Fruit fly (Drosophila melanogaster) whole organism, embryonic: Measurements from ENCODE around the gene Amun.

Experiments
- Ada2b ChIP-seq: fragments of 200-800 bp; sonication (Bioruptor generic); IDR thresholded peaks from 2 replicates; pipeline ENCODE4 v1.3.6; 2022; ENCODE audit warnings: missing biosample characterization, missing genetic modification characterization
- Bdp1 ChIP-seq: fragments of 200-800 bp; sonication (Bioruptor generic); optimal IDR thresholded peaks from 3 replicates; lab custom pipeline; 2016; ENCODE audit warnings: missing biosample characterization, missing genetic modification characterization
- Bgb ChIP-seq: fragments of 200-800 bp; sonication (Bioruptor generic); IDR thresholded peaks from 2 replicates; pipeline ENCODE4 v1.3.6; 2022; ENCODE audit warnings: missing biosample characterization, missing genetic modification characterization; ENCODE audit not compliant: partially characterized antibody
- Blimp-1 ChIP-seq: fragments of 200-800 bp; sonication (Bioruptor generic); optimal IDR thresholded peaks from 3 replicates; lab custom pipeline; 2018; ENCODE audit warnings: missing biosample characterization, missing genetic modification characterization, mild to moderate bottlenecking, moderate library complexity, missing genetic modification reagents
- CG10147 ChIP-seq: fragments of 200-800 bp; sonication (Bioruptor generic); optimal IDR thresholded peaks from 2 replicates; lab custom pipeline; 2019; ENCODE audit warnings: missing biosample characterization, mild to moderate bottlenecking, missing genetic modification characterization, moderate library complexity
- CG11247 ChIP-seq: fragments of 200-800 bp; sonication (Bioruptor generic); IDR thresholded peaks from 2 replicates; pipeline ENCODE4 v1.3.6; 2022; ENCODE audit warnings: missing biosample characterization, missing genetic modification characterization
- CG11560 ChIP-seq: fragments of 200-800 bp; sonication (Bioruptor generic); IDR thresholded peaks from 3 replicates; pipeline ENCODE4 v1.3.6; 2022; ENCODE audit warnings: missing biosample characterization, missing genetic modification characterization
- CG11695 ChIP-seq: fragments of 200-800 bp; sonication (Bioruptor generic); IDR thresholded peaks from 3 replicates; pipeline ENCODE4 v1.3.6; 2022; ENCODE audit warnings: missing biosample characterization, missing genetic modification characterization
- CG12391 ChIP-seq: fragments of 200-800 bp; sonication (Bioruptor generic); optimal IDR thresholded peaks from 3 replicates; lab custom pipeline; 2018; ENCODE audit warnings: missing biosample characterization, mild to moderate bottlenecking, missing genetic modification characterization, moderate library complexity
- CG14860 ChIP-seq: fragments of 200-800 bp; sonication (Bioruptor generic); IDR thresholded peaks from 3 replicates; pipeline ENCODE4 v1.3.6; 2022; ENCODE audit warnings: missing biosample characterization, missing genetic modification characterization; ENCODE audit not compliant: partially characterized antibody
- CG15601 ChIP-seq: fragments of 200-800 bp; sonication (Bioruptor generic); optimal IDR thresholded peaks from 3 replicates; lab custom pipeline; 2019; ENCODE audit warnings: missing biosample characterization, mild to moderate bottlenecking, missing genetic modification characterization, moderate library complexity
- CG1647 ChIP-seq: fragments of 200-800 bp; sonication (Bioruptor generic); optimal IDR thresholded peaks from 3 replicates; lab custom pipeline; 2016; ENCODE audit warnings: missing biosample characterization, missing genetic modification characterization
- CG18262 ChIP-seq: fragments of 200-800 bp; optimal IDR thresholded peaks from 3 replicates; lab custom pipeline; 2019; ENCODE audit warnings: missing biosample characterization, mild to moderate bottlenecking, missing genetic modification characterization, moderate library complexity
- CG32532 ChIP-seq: fragments of 200-800 bp; sonication (Bioruptor generic); IDR thresholded peaks from 2 replicates; pipeline ENCODE4 v1.3.6; 2022; ENCODE audit warnings: missing biosample characterization, missing genetic modification characterization
- CG33213 ChIP-seq: fragments of 200-800 bp; sonication (Bioruptor generic); optimal IDR thresholded peaks from 3 replicates; lab custom pipeline; 2016; ENCODE audit warnings: missing biosample characterization, missing genetic modification characterization
- CG4617 ChIP-seq: fragments of 200-800 bp; sonication (Bioruptor generic); optimal IDR thresholded peaks from 3 replicates; lab custom pipeline; 2016; ENCODE audit warnings: missing biosample characterization, missing genetic modification characterization, borderline replicate concordance
- CG5245 ChIP-seq: fragments of 200-800 bp; sonication (Bioruptor generic); optimal IDR thresholded peaks from 3 replicates; lab custom pipeline; 2016; ENCODE audit warnings: missing biosample characterization, missing genetic modification characterization
- CG5953 ChIP-seq: fragments of 200-800 bp; sonication (Bioruptor generic); IDR thresholded peaks from 2 replicates; pipeline ENCODE4 v1.3.6; 2022; ENCODE audit warnings: missing biosample characterization, missing genetic modification characterization
- CG6791 ChIP-seq: fragments of 200-800 bp; sonication (Bioruptor generic); IDR thresholded peaks from 3 replicates; pipeline ENCODE4 v1.3.6; 2022; ENCODE audit warnings: missing biosample characterization, missing genetic modification characterization; ENCODE audit not compliant: partially characterized antibody
- CG6813 ChIP-seq: fragments of 200-800 bp; sonication (Bioruptor generic); optimal IDR thresholded peaks from 2 replicates; lab custom pipeline; 2017; ENCODE audit warnings: missing biosample characterization, missing genetic modification characterization, mild to moderate bottlenecking, moderate library complexity, missing genetic modification reagents
- CG8290 ChIP-seq, 3 experiments: fragments of 200-800 bp; sonication (Bioruptor generic); optimal IDR thresholded peaks; 2 replicates each; lab custom pipeline; 2016 to 2019; ENCODE audit warnings: missing biosample characterization in 3 of 3, missing genetic modification characterization in 3 of 3, mild to moderate bottlenecking in 2 of 3, moderate library complexity in 1 of 3
- CG9437 ChIP-seq: fragments of 200-800 bp; sonication (Bioruptor generic); optimal IDR thresholded peaks from 2 replicates; lab custom pipeline; 2018; ENCODE audit warnings: missing biosample characterization, mild to moderate bottlenecking, missing genetic modification characterization
- Chrac-16 ChIP-seq: fragments of 200-800 bp; sonication (Bioruptor generic); optimal IDR thresholded peaks from 3 replicates; lab custom pipeline; 2016; ENCODE audit warnings: missing biosample characterization, missing genetic modification characterization
- CrebB ChIP-seq: fragments of 200-800 bp; sonication (Bioruptor generic); optimal IDR thresholded peaks from 3 replicates; lab custom pipeline; 2018; ENCODE audit warnings: missing biosample characterization, mild to moderate bottlenecking, missing genetic modification characterization
- Dp ChIP-seq: fragments of 200-800 bp; sonication (Bioruptor generic); optimal IDR thresholded peaks from 2 replicates; lab custom pipeline; 2018; ENCODE audit warnings: missing biosample characterization, mild to moderate bottlenecking, missing genetic modification characterization, moderate library complexity
- E2f2 ChIP-seq: fragments of 200-800 bp; sonication (Bioruptor generic); IDR thresholded peaks from 2 replicates; pipeline ENCODE4 v1.3.6; 2022; ENCODE audit warnings: missing biosample characterization, missing genetic modification characterization
- Fer3 ChIP-seq: fragments of 200-800 bp; sonication (Bioruptor generic); optimal IDR thresholded peaks from 2 replicates; lab custom pipeline; 2018; ENCODE audit warnings: missing biosample characterization, mild to moderate bottlenecking, missing genetic modification characterization, moderate library complexity
- HHEX ChIP-seq: fragments of 200-800 bp; sonication (Bioruptor generic); optimal IDR thresholded peaks from 3 replicates; lab custom pipeline; 2017; ENCODE audit warnings: missing biosample characterization, mild to moderate bottlenecking, missing genetic modification characterization, missing genetic modification reagents
- HLH3B ChIP-seq: fragments of 200-800 bp; sonication (Bioruptor generic); IDR thresholded peaks from 2 replicates; pipeline ENCODE4 v1.3.6; 2022; ENCODE audit warnings: missing biosample characterization, missing genetic modification characterization
- HLH4C ChIP-seq: fragments of 200-800 bp; sonication (Bioruptor generic); IDR thresholded peaks from 3 replicates; pipeline ENCODE4 v1.3.6; 2022; ENCODE audit warnings: missing biosample characterization, missing genetic modification characterization; ENCODE audit not compliant: partially characterized antibody
- Hr51 ChIP-seq, 2 experiments: fragments of 200-800 bp; sonication (Bioruptor generic); optimal IDR thresholded peaks; 2 replicates in 1 of 2; 3 replicates in 1 of 2; lab custom pipeline; 2016 to 2018; ENCODE audit warnings: missing biosample characterization in 2 of 2, missing genetic modification characterization in 2 of 2, mild to moderate bottlenecking in 1 of 2, moderate library complexity in 1 of 2
- MBD-R2 ChIP-seq: fragments of 200-800 bp; sonication (Bioruptor generic); IDR thresholded peaks from 2 replicates; pipeline ENCODE4 v1.3.6; 2022; ENCODE audit warnings: missing biosample characterization, missing genetic modification characterization
- Myb ChIP-seq: fragments of 200-800 bp; sonication (Bioruptor generic); optimal IDR thresholded peaks from 2 replicates; lab custom pipeline; 2016; ENCODE audit warnings: missing biosample characterization, missing genetic modification characterization
- Sox100B ChIP-seq: fragments of 200-800 bp; sonication (Bioruptor generic); optimal IDR thresholded peaks from 3 replicates; lab custom pipeline; 2018; ENCODE audit warnings: missing biosample characterization, mild to moderate bottlenecking, missing genetic modification characterization
- Xrp1 ChIP-seq: fragments of 200-800 bp; sonication (Bioruptor generic); IDR thresholded peaks from 2 replicates; pipeline ENCODE4 v1.3.6; 2022; ENCODE audit warnings: missing biosample characterization, missing genetic modification characterization
- ap ChIP-seq: fragments of 200-800 bp; sonication (Bioruptor generic); IDR thresholded peaks from 2 replicates; pipeline ENCODE4 v1.3.6; 2022; ENCODE audit warnings: missing biosample characterization, missing genetic modification characterization
- az2 ChIP-seq: fragments of 200-800 bp; sonication (Bioruptor generic); optimal IDR thresholded peaks from 3 replicates; lab custom pipeline; 2016; ENCODE audit warnings: missing biosample characterization, missing genetic modification characterization
- bsh ChIP-seq, 2 experiments: fragments of 200-800 bp; sonication (Bioruptor generic); optimal IDR thresholded peaks; 2 replicates each; lab custom pipeline; 2017 to 2018; ENCODE audit warnings: mild to moderate bottlenecking in 2 of 2, missing biosample characterization in 2 of 2, missing genetic modification characterization in 2 of 2, moderate library complexity in 1 of 2
- dmrt99B ChIP-seq: fragments of 200-800 bp; sonication (Bioruptor generic); optimal IDR thresholded peaks from 2 replicates; lab custom pipeline; 2018; ENCODE audit warnings: missing biosample characterization, mild to moderate bottlenecking, missing genetic modification characterization, moderate library complexity
- dysf ChIP-seq: fragments of 200-800 bp; sonication (Bioruptor generic); IDR thresholded peaks from 3 replicates; pipeline ENCODE4 v1.3.6; 2022; ENCODE audit warnings: missing biosample characterization, missing genetic modification characterization
- emc ChIP-seq: fragments of 200-800 bp; sonication (Bioruptor generic); optimal IDR thresholded peaks from 2 replicates; lab custom pipeline; 2016; ENCODE audit warnings: missing biosample characterization, missing genetic modification characterization
- ems ChIP-seq: fragments of 200-800 bp; sonication (Bioruptor generic); optimal IDR thresholded peaks from 3 replicates; lab custom pipeline; 2016; ENCODE audit warnings: missing biosample characterization, missing genetic modification characterization
- ewg ChIP-seq: fragments of 200-800 bp; sonication (Bioruptor generic); optimal IDR thresholded peaks from 3 replicates; lab custom pipeline; 2017; ENCODE audit warnings: mild to moderate bottlenecking, missing biosample characterization, missing genetic modification reagents, missing genetic modification characterization
- gsb-n ChIP-seq: fragments of 200-800 bp; sonication (Bioruptor generic); optimal IDR thresholded peaks from 3 replicates; lab custom pipeline; 2018; ENCODE audit warnings: missing biosample characterization, mild to moderate bottlenecking, missing genetic modification characterization
- luna ChIP-seq: fragments of 200-800 bp; sonication (Bioruptor generic); optimal IDR thresholded peaks from 2 replicates; lab custom pipeline; 2016; ENCODE audit warnings: missing biosample characterization, missing genetic modification characterization
- mam ChIP-seq: fragments of 200-800 bp; sonication (Bioruptor generic); optimal IDR thresholded peaks from 3 replicates; lab custom pipeline; 2016; ENCODE audit warnings: missing biosample characterization, missing genetic modification characterization
- nerfin-1 ChIP-seq: fragments of 200-800 bp; sonication (Bioruptor generic); optimal IDR thresholded peaks from 3 replicates; lab custom pipeline; 2019; ENCODE audit warnings: missing biosample characterization, mild to moderate bottlenecking, missing genetic modification characterization, moderate library complexity
- peb ChIP-seq: fragments of 200-800 bp; sonication (Bioruptor generic); IDR thresholded peaks from 2 replicates; pipeline ENCODE4 v1.3.6; 2022; ENCODE audit warnings: missing biosample characterization, missing genetic modification characterization

Amun gene

DNA sequence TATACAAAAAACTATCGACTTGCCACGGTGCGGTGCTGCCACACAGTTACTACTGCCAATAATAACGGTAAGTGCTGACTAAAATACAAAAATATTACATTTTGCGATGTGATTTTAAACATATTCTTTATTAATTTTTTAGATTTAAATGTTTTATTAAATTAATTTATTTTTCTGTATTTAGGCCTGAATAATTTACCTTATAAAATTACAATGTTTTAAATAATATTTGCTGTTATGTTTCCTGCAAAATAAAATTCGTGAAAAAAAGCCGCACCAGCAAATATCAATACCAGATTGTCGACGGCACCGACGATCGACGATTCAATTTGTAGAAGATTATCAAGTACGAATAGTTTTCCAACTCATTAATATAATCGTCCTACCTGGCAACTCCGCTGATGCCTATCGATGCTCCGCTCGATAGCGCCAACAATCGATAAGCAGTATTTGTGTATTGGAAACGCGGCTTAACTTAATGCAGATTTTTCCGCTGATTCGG is 36.8 kb downstream of the Amun start, which contains the start of the genes Vlet and bif (continued):
- TF ChIP-seq CG4617 (peak; percentile 23), luna (GFP tag; lab: Kevin White, UChicago) (no peak), az2 (GFP tag; lab: Kevin White, UChicago) (peak; percentile 67), HLH4C (GFP tag; lab: Robert Waterston, UW) (peak; percentile 57; the same call in 2 of the 3 replicates), CG18262 (tag; lab: Kevin White, UChicago) (peak; percentile 70), Sox100B (peak; percentile 75), CG11247 (GFP tag; lab: Robert Waterston, UW) (no peak), CG6791 (GFP tag; lab: Robert Waterston, UW) (peak; percentile 74), Myb (peak; percentile 27), ap (0 out of 2 replicates have a peak, but pooled peaks have one; percentile 8), CG32532 (peak; percentile 67), Bdp1 (GFP tag; lab: Kevin White, UChicago) (peak; percentile 23), gsb-n (tag; lab: Kevin White, UChicago) (peak; percentile 40), Blimp-1 (GFP tag; lab: Kevin White, UChicago) (no peak), ems (GFP tag; lab: Kevin White, UChicago) (peak; percentile 40), E2f2 (GFP tag; lab: Robert Waterston, UW) (peak; percentile 41), mam (GFP tag; lab: Kevin White, UChicago) (peak; percentile 46), Chrac-16 (peak; percentile 64), ewg (GFP tag; lab: Kevin White, UChicago) (peak; percentile 50), CrebB (tag; lab: Kevin White, UChicago) (peak; percentile 25), Xrp1 (GFP tag; lab: Robert Waterston, UW) (peak; percentile 40; the same call in 1 of the 2 replicates), dmrt99B (peak; percentile 61), CG6813 (GFP tag; lab: Kevin White, UChicago) (peak; percentile 22), CG1647 (GFP tag; lab: Kevin White, UChicago) (peak; percentile 49), CG5245 (GFP tag; lab: Kevin White, UChicago) (peak; percentile 26), CG14860 (GFP tag; lab: Robert Waterston, UW) (peak; percentile 52; the same call in 1 of the 3 replicates), Bgb (GFP tag; lab: Robert Waterston, UW) (peak; percentile 61), CG15601 (tag; lab: Kevin White, UChicago) (peak; percentile 45), HLH3B (GFP tag; lab: Robert Waterston, UW) (peak; percentile 41; the same call in 1 of the 2 replicates), Ada2b (GFP tag; lab: Robert Waterston, UW) (0 out of 2 replicates have a peak, but pooled peaks have one; percentile 13), CG8290 (GFP tag; optimal IDR thresholded peaks at IDR 0.05; lab: Kevin White, UChicago) (peak; percentile 34), CG8290 (tag; optimal IDR thresholded peaks at IDR 0.05; lab: Kevin White, UChicago) (peak in 1 of 2 experiments; percentile 25), CG11695 (GFP tag; lab: Robert Waterston, UW) (peak; percentile 24; the same call in 1 of the 3 replicates), HHEX (GFP tag; lab: Kevin White, UChicago) (peak; percentile 52), dysf (GFP tag; lab: Robert Waterston, UW) (peak; percentile 45; the same call in 2 of the 3 replicates), CG10147 (peak; percentile 51), emc (GFP tag; lab: Kevin White, UChicago) (no peak), Hr51 (GFP tag; optimal IDR thresholded peaks at IDR 0.05; lab: Kevin White, UChicago) (peak in 1 of 2 experiments; percentile 44), Dp (GFP tag; lab: Kevin White, UChicago) (peak; percentile 50), peb (GFP tag; lab: Robert Waterston, UW) (no peak), MBD-R2 (GFP tag; lab: Robert Waterston, UW) (peak; percentile 48), nerfin-1 (peak; percentile 25), bsh (GFP tag; optimal IDR thresholded peaks at IDR 0.05; lab: Kevin White, UChicago) (peak in 1 of 2 experiments; percentile 58), Fer3 (tag; lab: Kevin White, UChicago) (peak; percentile 69), CG9437 (peak; percentile 64), CG5953 (GFP tag; lab: Robert Waterston, UW) (no peak), CG33213 (peak; percentile 16), CG11560 (peak; percentile 61; the same call in 2 of the 3 replicates), CG12391 (tag; lab: Kevin White, UChicago) (peak; percentile 77)
